Fruit fly (Drosophila melanogaster) whole organism, adult: Measurements from ENCODE around the gene Rpn13R.

Experiments used
- CG11617 ChIP-seq: fragments of 200-800 bp; sonication (Bioruptor generic); optimal IDR thresholded peaks from 2 replicates; lab custom pipeline; 2017; ENCODE audit warnings: mild to moderate bottlenecking, missing biosample characterization, missing genetic modification reagents, missing genetic modification characterization
- CG12768 ChIP-seq: fragments of 200-800 bp; sonication (Bioruptor generic); optimal IDR thresholded peaks from 2 replicates; lab custom pipeline; 2017; ENCODE audit warnings: missing biosample characterization, missing genetic modification characterization, mild to moderate bottlenecking, moderate library complexity, missing genetic modification reagents
- CG1620 ChIP-seq: fragments of 200-800 bp; sonication (Bioruptor generic); optimal IDR thresholded peaks from 2 replicates; lab custom pipeline; 2016; ENCODE audit warnings: missing biosample characterization, missing genetic modification characterization
- CG33017 ChIP-seq: fragments of 200-800 bp; sonication (Bioruptor generic); optimal IDR thresholded peaks from 2 replicates; lab custom pipeline; 2018; ENCODE audit warnings: missing biosample characterization, mild to moderate bottlenecking, missing genetic modification characterization, moderate library complexity
- CG5204 ChIP-seq: fragments of 200-800 bp; sonication (Bioruptor generic); optimal IDR thresholded peaks from 2 replicates; lab custom pipeline; 2016; ENCODE audit warnings: missing biosample characterization, missing genetic modification characterization
- CG7045 ChIP-seq: fragments of 200-800 bp; sonication (Bioruptor generic); optimal IDR thresholded peaks from 2 replicates; lab custom pipeline; 2017; ENCODE audit warnings: missing biosample characterization, mild to moderate bottlenecking, missing genetic modification characterization
- Clk ChIP-seq: fragments of 200-800 bp; sonication (Bioruptor generic); optimal IDR thresholded peaks from 2 replicates; lab custom pipeline; 2017; ENCODE audit warnings: missing biosample characterization, missing genetic modification characterization
- Mnt ChIP-seq: fragments of 200-800 bp; sonication (Bioruptor generic); optimal IDR thresholded peaks from 2 replicates; lab custom pipeline; 2016; ENCODE audit warnings: missing biosample characterization, mild to moderate bottlenecking, missing genetic modification characterization
- cic ChIP-seq: fragments of 200-800 bp; sonication (Bioruptor generic); optimal IDR thresholded peaks from 2 replicates; lab custom pipeline; 2017; ENCODE audit warnings: missing biosample characterization, mild to moderate bottlenecking, missing genetic modification characterization, moderate library complexity
- kay ChIP-seq: fragments of 200-800 bp; sonication (Bioruptor generic); peaks from one replicate; lab custom pipeline; 2016; ENCODE audit warnings: missing biosample characterization, missing genetic modification characterization, borderline replicate concordance
- ovo ChIP-seq: fragments of 200-800 bp; sonication (Bioruptor generic); optimal IDR thresholded peaks from 2 replicates; lab custom pipeline; 2016; ENCODE audit warnings: missing biosample characterization, missing genetic modification characterization
- pad ChIP-seq: fragments of 200-800 bp; sonication (Bioruptor generic); optimal IDR thresholded peaks from 3 replicates; lab custom pipeline; 2017; ENCODE audit warnings: missing biosample characterization, missing genetic modification characterization, mild to moderate bottlenecking, moderate library complexity, missing genetic modification reagents
- toe ChIP-seq: fragments of 200-800 bp; sonication (Bioruptor generic); optimal IDR thresholded peaks from 2 replicates; lab custom pipeline; 2016; ENCODE audit warnings: missing biosample characterization, missing genetic modification characterization

dm6 chrX:5152888-5153287 is 21.2 kb downstream of the Rpn13R start:
- TF ChIP-seq Clk (GFP tag; lab: Kevin White, UChicago), result no peak
- no peak for TF ChIP-seq kay (GFP tag; lab: Kevin White, UChicago)
- no peak for TF ChIP-seq CG5204 (GFP tag; lab: Kevin White, UChicago)
- TF ChIP-seq pad, result no peak
- no peak for TF ChIP-seq Mnt
- no peak for TF ChIP-seq CG11617 (GFP tag; lab: Kevin White, UChicago)
- no peak for TF ChIP-seq ovo (GFP tag; lab: Kevin White, UChicago)
- no peak for TF ChIP-seq CG7045 (GFP tag; lab: Kevin White, UChicago)
- TF ChIP-seq toe (GFP tag; lab: Kevin White, UChicago), result no peak
- TF ChIP-seq CG33017 (tag; lab: Kevin White, UChicago), result no peak
- no peak for TF ChIP-seq cic (GFP tag; lab: Kevin White, UChicago)
- TF ChIP-seq CG12768 (GFP tag; lab: Kevin White, UChicago), result no peak
- no peak for TF ChIP-seq CG1620 (GFP tag; lab: Kevin White, UChicago)
